Fruit fly (Drosophila melanogaster) whole organism, adult: Measurements from ENCODE around the gene alpha-Man-Ib.

Source experiments
- CG11617 ChIP-seq: fragments of 200-800 bp; sonication (Bioruptor generic); optimal IDR thresholded peaks from 2 replicates; lab custom pipeline; 2017; ENCODE audit warnings: mild to moderate bottlenecking, missing biosample characterization, missing genetic modification reagents, missing genetic modification characterization
- CG12768 ChIP-seq: fragments of 200-800 bp; sonication (Bioruptor generic); optimal IDR thresholded peaks from 2 replicates; lab custom pipeline; 2017; ENCODE audit warnings: missing biosample characterization, missing genetic modification characterization, mild to moderate bottlenecking, moderate library complexity, missing genetic modification reagents
- CG14711 ChIP-seq: fragments of 200-800 bp; sonication (Bioruptor generic); optimal IDR thresholded peaks from 2 replicates; lab custom pipeline; 2018; ENCODE audit warnings: missing biosample characterization, mild to moderate bottlenecking, missing genetic modification characterization, moderate library complexity
- CG1620 ChIP-seq: fragments of 200-800 bp; sonication (Bioruptor generic); optimal IDR thresholded peaks from 2 replicates; lab custom pipeline; 2016; ENCODE audit warnings: missing biosample characterization, missing genetic modification characterization
- CG33017 ChIP-seq: fragments of 200-800 bp; sonication (Bioruptor generic); optimal IDR thresholded peaks from 2 replicates; lab custom pipeline; 2018; ENCODE audit warnings: missing biosample characterization, mild to moderate bottlenecking, missing genetic modification characterization, moderate library complexity
- CG5204 ChIP-seq: fragments of 200-800 bp; sonication (Bioruptor generic); optimal IDR thresholded peaks from 2 replicates; lab custom pipeline; 2016; ENCODE audit warnings: missing biosample characterization, missing genetic modification characterization
- CG7045 ChIP-seq: fragments of 200-800 bp; sonication (Bioruptor generic); optimal IDR thresholded peaks from 2 replicates; lab custom pipeline; 2017; ENCODE audit warnings: missing biosample characterization, mild to moderate bottlenecking, missing genetic modification characterization
- CG7101 ChIP-seq: fragments of 200-800 bp; sonication (Bioruptor generic); optimal IDR thresholded peaks from 2 replicates; lab custom pipeline; 2018; ENCODE audit warnings: missing biosample characterization, mild to moderate bottlenecking, missing genetic modification characterization, moderate library complexity
- Clk ChIP-seq: fragments of 200-800 bp; sonication (Bioruptor generic); optimal IDR thresholded peaks from 2 replicates; lab custom pipeline; 2017; ENCODE audit warnings: missing biosample characterization, missing genetic modification characterization
- Crg-1 ChIP-seq: fragments of 200-800 bp; sonication (Bioruptor generic); optimal IDR thresholded peaks from 2 replicates; lab custom pipeline; 2016; ENCODE audit warnings: missing biosample characterization, missing genetic modification characterization
- Hr96 ChIP-seq: fragments of 200-800 bp; sonication (Bioruptor generic); optimal IDR thresholded peaks from 2 replicates; lab custom pipeline; 2016; ENCODE audit warnings: missing biosample characterization, missing genetic modification characterization
- Mnt ChIP-seq: fragments of 200-800 bp; sonication (Bioruptor generic); optimal IDR thresholded peaks from 2 replicates; lab custom pipeline; 2016; ENCODE audit warnings: missing biosample characterization, mild to moderate bottlenecking, missing genetic modification characterization
- bab1 ChIP-seq: fragments of 200-800 bp; sonication (Bioruptor generic); optimal IDR thresholded peaks from 3 replicates; lab custom pipeline; 2019; ENCODE audit warnings: missing biosample characterization, mild to moderate bottlenecking, missing genetic modification characterization, moderate library complexity
- cic ChIP-seq: fragments of 200-800 bp; sonication (Bioruptor generic); optimal IDR thresholded peaks from 2 replicates; lab custom pipeline; 2017; ENCODE audit warnings: missing biosample characterization, mild to moderate bottlenecking, missing genetic modification characterization, moderate library complexity
- cnc ChIP-seq, 2 experiments: fragments of >200 bp; optimal IDR thresholded peaks; 2 replicates each; lab custom pipeline; 2017
- kay ChIP-seq: fragments of 200-800 bp; sonication (Bioruptor generic); peaks from one replicate; lab custom pipeline; 2016; ENCODE audit warnings: missing biosample characterization, missing genetic modification characterization, borderline replicate concordance
- ovo ChIP-seq: fragments of 200-800 bp; sonication (Bioruptor generic); optimal IDR thresholded peaks from 2 replicates; lab custom pipeline; 2016; ENCODE audit warnings: missing biosample characterization, missing genetic modification characterization
- pad ChIP-seq: fragments of 200-800 bp; sonication (Bioruptor generic); optimal IDR thresholded peaks from 3 replicates; lab custom pipeline; 2017; ENCODE audit warnings: missing biosample characterization, missing genetic modification characterization, mild to moderate bottlenecking, moderate library complexity, missing genetic modification reagents
- tj ChIP-seq: fragments of 200-800 bp; sonication (Bioruptor generic); optimal IDR thresholded peaks from 3 replicates; lab custom pipeline; 2017; ENCODE audit warnings: missing biosample characterization, mild to moderate bottlenecking, missing genetic modification characterization, moderate library complexity
- toe ChIP-seq: fragments of 200-800 bp; sonication (Bioruptor generic); optimal IDR thresholded peaks from 2 replicates; lab custom pipeline; 2016; ENCODE audit warnings: missing biosample characterization, missing genetic modification characterization

alpha-Man-Ib gene

dm6 chr3R:29063207-29063920 lies 49.3 kb downstream of the alpha-Man-Ib start:
- TF ChIP-seq toe (GFP tag; lab: Kevin White, UChicago) (peak; percentile 82), CG33017 (tag; lab: Kevin White, UChicago) (peak; percentile 84), tj (GFP tag; lab: Kevin White, UChicago) (peak; percentile 86), CG1620 (peak; percentile 35), Hr96 (GFP tag; lab: Kevin White, UChicago) (peak; percentile 73), bab1 (peak; percentile 69), ovo (GFP tag; lab: Kevin White, UChicago) (peak; percentile 26), CG7101 (tag; lab: Kevin White, UChicago) (peak; percentile 85), Clk (GFP tag; lab: Kevin White, UChicago) (peak; percentile 57), cnc (optimal IDR thresholded peaks at IDR 0.05; lab: Kevin White, UChicago) (no peak), pad (GFP tag; lab: Kevin White, UChicago) (peak; percentile 71), cic (GFP tag; lab: Kevin White, UChicago) (no peak), kay (GFP tag; lab: Kevin White, UChicago) (no peak), Crg-1 (GFP tag; lab: Kevin White, UChicago) (peak; percentile 37), CG5204 (GFP tag; lab: Kevin White, UChicago) (peak; percentile 82), CG14711 (tag; lab: Kevin White, UChicago) (peak; percentile 95), CG11617 (GFP tag; lab: Kevin White, UChicago) (peak; percentile 91), CG12768 (GFP tag; lab: Kevin White, UChicago) (peak; percentile 83), Mnt (GFP tag; lab: Kevin White, UChicago) (peak; percentile 53), CG7045 (GFP tag; lab: Kevin White, UChicago) (peak; percentile 77)

- TF ChIP-seq Hr96 (GFP tag; lab: Kevin White, UChicago) (no peak), Mnt (GFP tag; lab: Kevin White, UChicago) (peak; percentile 57), CG1620 (peak; percentile 60), pad (GFP tag; lab: Kevin White, UChicago) (no peak), Crg-1 (GFP tag; lab: Kevin White, UChicago) (peak; percentile 65), CG7045 (GFP tag; lab: Kevin White, UChicago) (no peak), kay (GFP tag; lab: Kevin White, UChicago) (no peak), cic (GFP tag; lab: Kevin White, UChicago) (peak; percentile 37), CG5204 (GFP tag; lab: Kevin White, UChicago) (no peak), CG12768 (GFP tag; lab: Kevin White, UChicago) (no peak), tj (GFP tag; lab: Kevin White, UChicago) (no peak), bab1 (no peak)
Observed at dm6 chr3R:29062717-29063206, 49.9 kb downstream of the alpha-Man-Ib start, which contains the start of the genes Cul5 and Bicra. Gene Cul5 (minus strand): TSS chr3R:29062975. Gene Bicra (plus strand): TSS chr3R:29063040.

- no peak for TF ChIP-seq cic (GFP tag; lab: Kevin White, UChicago)
- no peak for TF ChIP-seq CG11617 (GFP tag; lab: Kevin White, UChicago)
- no peak for TF ChIP-seq CG1620
- TF ChIP-seq cnc (optimal IDR thresholded peaks at IDR 0.05; lab: Kevin White, UChicago): no peak
- TF ChIP-seq CG33017 (tag; lab: Kevin White, UChicago): no peak
- no peak for TF ChIP-seq Clk (GFP tag; lab: Kevin White, UChicago)
- peak; percentile 11 for TF ChIP-seq Mnt (GFP tag; lab: Kevin White, UChicago)
- TF ChIP-seq kay (GFP tag; lab: Kevin White, UChicago): no peak
- no peak for TF ChIP-seq Crg-1 (GFP tag; lab: Kevin White, UChicago)
Observed at dm6 chr3R:29059385-29059784, 53.2 kb downstream of the alpha-Man-Ib start.
